Fruit fly (Drosophila melanogaster): ENCODE measurements around the gene CG5250.
A peak's percentile ranks its signal among the peaks of the same experiment; 100 is the strongest.

CG5250 gene

DNA sequence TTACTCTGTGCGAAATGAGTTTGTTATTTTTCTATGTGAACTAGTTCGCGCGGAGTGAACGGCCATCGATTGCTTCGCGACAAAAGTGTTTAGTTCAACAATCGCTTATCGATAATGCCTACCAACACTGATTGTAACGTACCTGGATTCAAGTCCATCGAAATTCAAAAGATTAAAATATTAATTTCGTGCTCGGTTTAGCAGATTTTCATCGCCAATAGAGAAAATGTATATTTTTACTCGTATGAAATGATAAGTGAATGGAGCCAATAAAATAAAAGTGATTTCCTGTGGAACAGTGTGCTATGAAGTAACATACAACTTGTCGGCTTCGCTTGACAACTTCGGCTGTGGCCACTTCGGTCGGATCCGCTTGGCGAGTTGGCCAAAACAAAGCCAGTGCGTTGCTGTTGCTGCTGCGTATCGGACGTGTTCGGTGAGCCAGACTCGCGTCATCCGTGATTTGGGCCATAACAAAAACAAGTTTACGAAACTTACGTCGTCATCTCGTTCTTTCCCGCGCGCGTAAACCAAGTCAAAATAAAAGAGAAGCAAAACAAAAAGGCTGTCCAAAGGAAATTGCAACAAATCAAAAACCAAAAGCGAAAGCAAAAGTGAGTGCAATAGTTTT is 48.7 kb downstream of the CG5250 start, which contains the start of the genes CG5555 and myd (continued):
- TF ChIP-seq Pdp1 (GFP tag; optimal IDR thresholded peaks at IDR 0.05) (peak; percentile 11 to 66), vfl (GFP tag; optimal IDR thresholded peaks at IDR 0.05) (peak; percentile 28), CG12219 (GFP tag; optimal IDR thresholded peaks at IDR 0.05) (no peak), CG7928 (GFP tag; optimal IDR thresholded peaks at IDR 0.05) (peak; percentile 7), CG31365 (tag; optimal IDR thresholded peaks at IDR 0.05) (no peak), CG16779 (GFP tag; IDR thresholded peaks at IDR 0.05) (no peak), Dref (GFP tag; IDR thresholded peaks at IDR 0.05) (peak; percentile 90), CG32767 (GFP tag; IDR thresholded peaks at IDR 0.05) (no peak), MBD-R2 (GFP tag; IDR thresholded peaks at IDR 0.05) (peak; percentile 52), CG12942 (GFP tag; optimal IDR thresholded peaks at IDR 0.05) (no peak), CG10274 (GFP tag; optimal IDR thresholded peaks at IDR 0.05) (no peak), phol (tag; optimal IDR thresholded peaks at IDR 0.05) (peak; percentile 35), row (GFP tag; IDR thresholded peaks at IDR 0.05) (peak; percentile 47; the same call in 1 of the 3 replicates), sisA (GFP tag; IDR thresholded peaks at IDR 0.05) (no peak), Nf-YC (tag; optimal IDR thresholded peaks at IDR 0.05) (no peak), CG14667 (GFP tag; IDR thresholded peaks at IDR 0.05) (no peak), hkb (optimal IDR thresholded peaks at IDR 0.05) (no peak), hkb (GFP tag; IDR thresholded peaks at IDR 0.05) (peak; percentile 38; the same call in 1 of the 2 replicates), NFAT (GFP tag; IDR thresholded peaks at IDR 0.05) (0 out of 2 replicates have a peak, but pooled peaks have one; percentile 48), CG9797 (GFP tag; optimal IDR thresholded peaks at IDR 0.05) (no peak), Stat92E (GFP tag; optimal IDR thresholded peaks at IDR 0.05) (peak in 1 of 3 experiments; percentile 22), CG10431 (GFP tag; optimal IDR thresholded peaks at IDR 0.05) (no peak), CG2116 (GFP tag; optimal IDR thresholded peaks at IDR 0.05) (peak; percentile 91), ham (GFP tag; IDR thresholded peaks at IDR 0.05) (no peak), CG17568 (GFP tag; optimal IDR thresholded peaks at IDR 0.05) (no peak), nerfin-2 (GFP tag; IDR thresholded peaks at IDR 0.05; ENCODE audit: partially characterized antibody) (peak; percentile 76), wdn (GFP tag; IDR thresholded peaks at IDR 0.05) (no peak), CG13296 (GFP tag; optimal IDR thresholded peaks at IDR 0.05) (peak; percentile 46), CG2712 (tag; optimal IDR thresholded peaks at IDR 0.05) (peak; percentile 26), NC2α (GFP tag; optimal IDR thresholded peaks at IDR 0.05) (no peak), CG1529 (GFP tag; optimal IDR thresholded peaks at IDR 0.05) (peak; percentile 14), HLH3B (GFP tag; IDR thresholded peaks at IDR 0.05) (no peak), Elba2 (GFP tag; optimal IDR thresholded peaks at IDR 0.05) (no peak), crc (GFP tag; optimal IDR thresholded peaks at IDR 0.05) (peak; percentile 13), peb (GFP tag; IDR thresholded peaks at IDR 0.05) (no peak), ap (GFP tag; IDR thresholded peaks at IDR 0.05) (no peak), CG8089 (GFP tag; optimal IDR thresholded peaks at IDR 0.05) (no peak), CG18011 (GFP tag; optimal IDR thresholded peaks at IDR 0.05) (peak; percentile 24), Max (GFP tag; optimal IDR thresholded peaks at IDR 0.05) (no peak), CG8281 (tag; optimal IDR thresholded peaks at IDR 0.05) (no peak), Hey (tag; optimal IDR thresholded peaks at IDR 0.05) (no peak), Bdp1 (GFP tag; optimal IDR thresholded peaks at IDR 0.05) (no peak), knrl (GFP tag; IDR thresholded peaks at IDR 0.05; ENCODE audit: partially characterized antibody) (peak; percentile 65; the same call in 2 of the 3 replicates), exex (tag; optimal IDR thresholded peaks at IDR 0.05) (no peak), p53 (GFP tag; optimal IDR thresholded peaks at IDR 0.05) (no peak), schlank (tag; optimal IDR thresholded peaks at IDR 0.05) (no peak), CG3407 (GFP tag; optimal IDR thresholded peaks at IDR 0.05) (no peak), pros (GFP tag; optimal IDR thresholded peaks at IDR 0.05) (no peak), HmgD (GFP tag; optimal IDR thresholded peaks at IDR 0.05) (no peak), CG14441 (GFP tag; IDR thresholded peaks at IDR 0.05) (no peak), gcm2 (GFP tag; optimal IDR thresholded peaks at IDR 0.05) (no peak)
